Worm (Caenorhabditis elegans): ENCODE results near the gene eri-12.

DNA sequence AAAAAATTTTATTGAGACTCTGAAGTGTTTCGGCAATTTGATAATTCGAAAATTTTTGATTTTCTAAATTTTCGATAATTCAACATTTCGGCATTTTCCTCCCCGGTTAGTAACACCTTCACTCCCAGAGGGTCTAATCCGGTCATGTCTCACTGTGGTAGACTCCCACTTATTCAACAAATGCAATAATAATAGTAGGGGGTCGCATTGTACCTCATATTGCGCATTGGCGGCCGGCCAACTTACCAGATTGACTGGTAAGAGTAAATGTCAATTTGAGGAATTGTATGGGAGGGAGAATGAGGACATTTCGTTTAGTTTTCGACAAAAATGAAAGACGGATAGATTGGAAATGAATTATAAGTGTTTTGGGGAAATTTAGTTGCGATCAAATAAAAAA, 22.9 kb upstream of the eri-12 start:
- TF ChIP-seq sea-2 (GFP tag; optimal IDR thresholded peaks at IDR 0.05), result no peak
- no peak for TF ChIP-seq ama-1 (optimal IDR thresholded peaks at IDR 0.05)
- no peak for TF ChIP-seq unc-62 (GFP tag; optimal IDR thresholded peaks at IDR 0.05)
- no peak for TF ChIP-seq ZK546.5 (tag; optimal IDR thresholded peaks at IDR 0.05)
- TF ChIP-seq R02D3.7 (tag; optimal IDR thresholded peaks at IDR 0.05), result no peak
- no peak for TF ChIP-seq elt-3 (tag; optimal IDR thresholded peaks at IDR 0.05)
- TF ChIP-seq ztf-11 (tag; optimal IDR thresholded peaks at IDR 0.05), result no peak
- no peak for TF ChIP-seq daf-12 (tag; optimal IDR thresholded peaks at IDR 0.05)
- TF ChIP-seq egl-27 (tag; optimal IDR thresholded peaks at IDR 0.05), result no peak
- no peak for TF ChIP-seq aly-2 (tag; optimal IDR thresholded peaks at IDR 0.05)
- TF ChIP-seq mdl-1 (tag; optimal IDR thresholded peaks at IDR 0.05), result no peak
- no peak for TF ChIP-seq nhr-237 (tag; optimal IDR thresholded peaks at IDR 0.05)

All from whole organism, L3 larva.